Worm (Caenorhabditis elegans) whole organism, late embryonic: Measurements from ENCODE around the gene F26D10.13.

Source experiments
- F13H6.1 ChIP-seq: sonication (generic microtip); optimal IDR thresholded peaks from 2 replicates; lab custom pipeline; 2016; ENCODE audit warnings: missing genetic modification characterization, missing compliant biosample characterization
- ama-1 ChIP-seq: fragments of 150-350 bp; optimal IDR thresholded peaks from 2 replicates; lab custom pipeline; 2014
- ceh-19 ChIP-seq: fragments of 200-800 bp; sonication (Bioruptor generic); optimal IDR thresholded peaks from 2 replicates; lab custom pipeline; 2018; ENCODE audit warnings: mild to moderate bottlenecking, missing genetic modification characterization, missing compliant biosample characterization
- elt-2 ChIP-seq: sonication (generic microtip); optimal IDR thresholded peaks from 2 replicates; lab custom pipeline; 2016; ENCODE audit warnings: missing genetic modification reagents, missing genetic modification characterization, missing compliant biosample characterization
- hlh-6 ChIP-seq: sonication (generic microtip); optimal IDR thresholded peaks from 2 replicates; lab custom pipeline; 2016; ENCODE audit warnings: missing genotype, missing genetic modification characterization, missing compliant biosample characterization
- lin-11 ChIP-seq: fragments of 200-800 bp; sonication (Bioruptor generic); optimal IDR thresholded peaks from 2 replicates; lab custom pipeline; 2018; ENCODE audit warnings: mild to moderate bottlenecking, missing genetic modification characterization, missing compliant biosample characterization
- nfya-1 ChIP-seq: sonication (generic microtip); optimal IDR thresholded peaks from 2 replicates; lab custom pipeline; 2017; ENCODE audit warnings: missing genetic modification characterization, mild to moderate bottlenecking, missing compliant biosample characterization, antibody characterized with exemption, moderate library complexity
- pag-3 ChIP-seq: sonication (generic microtip); optimal IDR thresholded peaks from 2 replicates; lab custom pipeline; 2016; ENCODE audit warnings: missing compliant biosample characterization, missing genetic modification characterization, borderline replicate concordance
- pros-1 ChIP-seq: fragments of 150-350 bp; optimal IDR thresholded peaks from 2 replicates; lab custom pipeline; 2014; ENCODE audit warnings: missing biosample characterization, missing genetic modification reagents, missing genetic modification characterization
- ref-2 ChIP-seq: sonication (generic microtip); optimal IDR thresholded peaks from 2 replicates; lab custom pipeline; 2016; ENCODE audit warnings: missing genetic modification characterization, missing compliant biosample characterization
- tbx-2 ChIP-seq: sonication (generic microtip); optimal IDR thresholded peaks from 2 replicates; lab custom pipeline; 2016; ENCODE audit warnings: missing genetic modification characterization, missing compliant biosample characterization
- unc-86 ChIP-seq: sonication (generic microtip); optimal IDR thresholded peaks from 2 replicates; lab custom pipeline; 2016; ENCODE audit warnings: missing genetic modification characterization, missing compliant biosample characterization

ce11 chrIV:17265279-17265678 lies 665 bp upstream of the F26D10.13 start, which contains the start of gene str-187:
- no peak for TF ChIP-seq lin-11 (tag; lab: Kevin White, UChicago)
- TF ChIP-seq tbx-2 (tag; lab: Kevin White, UChicago) = no peak
- TF ChIP-seq ama-1 (lab: Kevin White, UChicago) = no peak
- TF ChIP-seq elt-2 (tag; lab: Kevin White, UChicago) = no peak
- TF ChIP-seq pros-1 = no peak
- TF ChIP-seq hlh-6 = no peak
- TF ChIP-seq unc-86 = no peak
- no peak for TF ChIP-seq nfya-1
- TF ChIP-seq ceh-19 (GFP tag; lab: Kevin White, UChicago) = no peak
- no peak for TF ChIP-seq F13H6.1
- TF ChIP-seq pag-3 (tag; lab: Kevin White, UChicago) = no peak
- TF ChIP-seq ref-2 (tag; lab: Kevin White, UChicago) = no peak
